Fruit fly (Drosophila melanogaster): ENCODE data around the gene Qtzl.

DNA sequence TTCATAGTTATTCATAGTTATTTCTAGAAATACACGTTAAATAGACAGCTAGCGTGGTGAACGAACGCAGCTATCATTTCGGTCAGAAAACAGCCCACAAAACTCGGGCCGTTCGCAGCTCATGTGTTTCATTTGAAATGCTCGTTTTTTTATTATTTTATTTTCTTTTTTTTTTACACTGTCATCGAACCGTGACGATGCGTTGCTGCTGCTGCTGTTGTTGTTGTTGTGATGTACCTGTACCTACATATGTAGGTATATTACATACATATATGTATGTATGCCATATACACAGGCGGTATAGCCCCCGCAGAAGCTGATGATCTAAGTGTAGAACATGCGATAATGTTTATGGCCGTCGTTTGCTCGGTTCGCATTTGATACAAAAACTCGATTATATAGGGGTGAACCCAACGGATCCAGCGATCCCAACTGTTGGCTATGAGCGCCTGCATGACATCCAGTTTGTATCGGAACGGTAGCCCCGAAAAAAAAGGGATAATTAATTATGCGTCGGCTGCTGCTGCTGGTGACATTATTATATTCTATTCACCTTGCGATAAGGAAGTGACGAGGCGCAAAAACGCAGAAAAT lies 22.3 kb upstream of the Qtzl start:
- no peak for TF ChIP-seq ranshi (GFP tag; IDR thresholded peaks at IDR 0.05)
- no peak for TF ChIP-seq CG4424 (GFP tag; optimal IDR thresholded peaks at IDR 0.05)
- TF ChIP-seq CG1792 (GFP tag; optimal IDR thresholded peaks at IDR 0.05) = no peak
- TF ChIP-seq CG17385 (GFP tag; optimal IDR thresholded peaks at IDR 0.05) = no peak
- TF ChIP-seq CG16813 (GFP tag; IDR thresholded peaks at IDR 0.05; ENCODE audit: partially characterized antibody) = no peak

Data from whole organism, embryonic.